Worm (Caenorhabditis elegans) whole organism, L4 larva: ENCODE data around the gene jhdm-1.

Experiments
- F26F4.8 ChIP-seq: fragments of 200-800 bp; sonication (Bioruptor generic); conservative IDR thresholded peaks from 2 replicates; pipeline ENCODE4 v1.3.6; 2022; ENCODE audit warnings: missing genetic modification characterization, missing compliant biosample characterization
- F37D6.2 ChIP-seq: sonication (generic microtip); optimal IDR thresholded peaks from 2 replicates; lab custom pipeline; 2016; ENCODE audit warnings: mild to moderate bottlenecking, missing genetic modification characterization, missing compliant biosample characterization
- T26A8.4 ChIP-seq: fragments of 200-800 bp; sonication (Bioruptor generic); IDR thresholded peaks from 2 replicates; pipeline ENCODE4 v1.3.6; 2022; ENCODE audit warnings: missing genetic modification characterization, missing compliant biosample characterization
- Y105C5A.15 ChIP-seq: fragments of 200-800 bp; sonication (Bioruptor generic); IDR thresholded peaks from 2 replicates; pipeline ENCODE4 v1.3.6; 2022; ENCODE audit warnings: missing genetic modification characterization, missing compliant biosample characterization
- aha-1 ChIP-seq: fragments of 150-350 bp; peaks from one replicate; lab custom pipeline; 2014; ENCODE audit warnings: missing biosample characterization, missing genetic modification characterization
- attf-4 ChIP-seq: sonication (generic microtip); optimal IDR thresholded peaks from 3 replicates; lab custom pipeline; 2017; ENCODE audit warnings: missing biosample characterization, missing genetic modification characterization
- ceh-20 ChIP-seq: fragments of 200-800 bp; sonication (Bioruptor generic); IDR thresholded peaks from 2 replicates; pipeline ENCODE4 v1.3.6; 2022; ENCODE audit warnings: missing genetic modification reagents, missing genetic modification characterization, missing compliant biosample characterization
- ceh-32 ChIP-seq: sonication (generic microtip); optimal IDR thresholded peaks from 2 replicates; lab custom pipeline; 2016; ENCODE audit warnings: mild to moderate bottlenecking, missing genetic modification characterization, missing compliant biosample characterization; ENCODE audit not compliant: poor library complexity
- ces-1 ChIP-seq: fragments of 150-350 bp; sonication (generic microtip); optimal IDR thresholded peaks from 4 replicates; lab custom pipeline; 2014; ENCODE audit warnings: missing biosample characterization, missing genetic modification reagents, missing genetic modification characterization
- cey-2 ChIP-seq: sonication (generic microtip); optimal IDR thresholded peaks from 3 replicates; lab custom pipeline; 2017; ENCODE audit warnings: missing genetic modification characterization, mild to moderate bottlenecking, missing compliant biosample characterization, antibody characterized with exemption, borderline replicate concordance; ENCODE audit not compliant: insufficient read depth
- daf-19 ChIP-seq: fragments of 200-800 bp; sonication (Bioruptor generic); conservative IDR thresholded peaks from 2 replicates; pipeline ENCODE4 v1.3.6; 2022; ENCODE audit warnings: missing genetic modification characterization, missing compliant biosample characterization
- dmd-9 ChIP-seq: fragments of 200-800 bp; sonication (Bioruptor generic); IDR thresholded peaks from 2 replicates; pipeline ENCODE4 v1.3.6; 2022; ENCODE audit warnings: missing genetic modification reagents, missing genetic modification characterization, missing compliant biosample characterization
- dpl-1 ChIP-seq: fragments of 150-350 bp; optimal IDR thresholded peaks from 2 replicates; lab custom pipeline; 2014; ENCODE audit warnings: missing biosample characterization, missing genetic modification reagents, missing genetic modification characterization
- dve-1 ChIP-seq: sonication (generic microtip); optimal IDR thresholded peaks from 2 replicates; lab custom pipeline; 2017; ENCODE audit warnings: antibody characterized with exemption, mild to moderate bottlenecking, missing genetic modification characterization, missing compliant biosample characterization; ENCODE audit not compliant: insufficient read depth
- hif-1 ChIP-seq, 2 experiments: sonication (generic microtip); optimal IDR thresholded peaks; 2 replicates each; lab custom pipeline; 2016 to 2017; ENCODE audit warnings: missing compliant biosample characterization in 2 of 2, missing genetic modification characterization in 2 of 2, missing genetic modification reagents in 2 of 2, missing genotype in 2 of 2, mild to moderate bottlenecking in 1 of 2
- jun-1 ChIP-seq: fragments of 150-350 bp; optimal IDR thresholded peaks from 2 replicates; lab custom pipeline; 2014; ENCODE audit warnings: missing biosample characterization, missing genetic modification reagents, missing genetic modification characterization
- lim-7 ChIP-seq: fragments of 200-800 bp; sonication (Bioruptor generic); IDR thresholded peaks from 2 replicates; pipeline ENCODE4 v1.3.6; 2022; ENCODE audit warnings: missing genetic modification characterization, missing compliant biosample characterization
- lin-1 ChIP-seq: fragments of 200-800 bp; sonication (Bioruptor generic); IDR thresholded peaks from 2 replicates; pipeline ENCODE4 v1.3.6; 2022; ENCODE audit warnings: missing genetic modification reagents, missing genetic modification characterization, missing compliant biosample characterization
- lin-13 ChIP-seq: fragments of 150-350 bp; optimal IDR thresholded peaks from 2 replicates; lab custom pipeline; 2014; ENCODE audit warnings: missing biosample characterization, missing genetic modification reagents, missing genetic modification characterization
- lin-15B ChIP-seq: fragments of 150-350 bp; sonication (generic microtip); optimal IDR thresholded peaks from 3 replicates; lab custom pipeline; 2014; ENCODE audit warnings: missing biosample characterization, missing genetic modification characterization
- lin-29 ChIP-seq: fragments of 200-800 bp; sonication (Bioruptor generic); IDR thresholded peaks from 2 replicates; pipeline ENCODE4 v1.3.6; 2022; ENCODE audit warnings: missing genetic modification reagents, missing genetic modification characterization, missing compliant biosample characterization
- lin-38 ChIP-seq: fragments of 200-800 bp; sonication (Bioruptor generic); IDR thresholded peaks from 2 replicates; pipeline ENCODE4 v1.3.6; 2022; ENCODE audit warnings: missing genetic modification reagents, missing genetic modification characterization, missing compliant biosample characterization
- lir-3 ChIP-seq: sonication (generic microtip); optimal IDR thresholded peaks from 2 replicates; lab custom pipeline; 2016; ENCODE audit warnings: mild to moderate bottlenecking, missing genetic modification characterization, missing compliant biosample characterization
- madf-5 ChIP-seq, 2 experiments: fragments of 200-800 bp; sonication (Bioruptor generic); IDR thresholded peaks; 2 replicates each; pipeline ENCODE4 v1.3.6; 2022; ENCODE audit warnings: missing compliant biosample characterization in 2 of 2, missing genetic modification characterization in 2 of 2
- mes-2 ChIP-seq: sonication (generic microtip); optimal IDR thresholded peaks from 2 replicates; lab custom pipeline; 2016; ENCODE audit warnings: missing genotype, mild to moderate bottlenecking, missing genetic modification characterization, missing compliant biosample characterization; ENCODE audit not compliant: poor library complexity, severe bottlenecking
- mxl-3 ChIP-seq: fragments of 200-800 bp; sonication (Bioruptor generic); optimal IDR thresholded peaks from 2 replicates; lab custom pipeline; 2018; ENCODE audit warnings: mild to moderate bottlenecking, missing genetic modification characterization, missing compliant biosample characterization
- nhr-11 ChIP-seq: fragments of 150-350 bp; optimal IDR thresholded peaks from 2 replicates; lab custom pipeline; 2014; ENCODE audit warnings: missing biosample characterization, missing genetic modification characterization
- nhr-111 ChIP-seq: fragments of 200-800 bp; sonication (Bioruptor generic); optimal IDR thresholded peaks from 2 replicates; lab custom pipeline; 2018; ENCODE audit warnings: mild to moderate bottlenecking, missing genetic modification characterization, missing compliant biosample characterization
- nhr-237 ChIP-seq: sonication (generic microtip); optimal IDR thresholded peaks from 2 replicates; lab custom pipeline; 2017; ENCODE audit warnings: missing biosample characterization, missing genetic modification characterization
- nhr-41 ChIP-seq: fragments of 200-800 bp; sonication (Bioruptor generic); IDR thresholded peaks from 2 replicates; pipeline ENCODE4 v1.3.6; 2022; ENCODE audit warnings: missing genetic modification reagents, missing genetic modification characterization, missing compliant biosample characterization
- nhr-42 ChIP-seq: fragments of 200-800 bp; sonication (Bioruptor generic); IDR thresholded peaks from 2 replicates; pipeline ENCODE4 v1.3.6; 2022; ENCODE audit warnings: missing genetic modification characterization, missing compliant biosample characterization
- nhr-76 ChIP-seq: fragments of 150-350 bp; optimal IDR thresholded peaks from 2 replicates; lab custom pipeline; 2014; ENCODE audit warnings: missing biosample characterization, missing genetic modification characterization
- pqm-1 ChIP-seq: sonication (generic microtip); optimal IDR thresholded peaks from 2 replicates; lab custom pipeline; 2017; ENCODE audit warnings: missing biosample characterization, missing genetic modification characterization
- rbr-2 ChIP-seq: sonication (generic microtip); optimal IDR thresholded peaks from 2 replicates; lab custom pipeline; 2016; ENCODE audit warnings: missing genotype, missing genetic modification characterization, missing compliant biosample characterization
- saeg-2 ChIP-seq: fragments of 200-800 bp; sonication (Bioruptor generic); IDR thresholded peaks from 2 replicates; pipeline ENCODE4 v1.3.6; 2022; ENCODE audit warnings: missing genetic modification reagents, missing genetic modification characterization, missing compliant biosample characterization
- snpc-4 ChIP-seq: fragments of 150-350 bp; optimal IDR thresholded peaks from 2 replicates; lab custom pipeline; 2014; ENCODE audit warnings: missing biosample characterization, missing genetic modification characterization
- spr-1 ChIP-seq: sonication (generic microtip); optimal IDR thresholded peaks from 2 replicates; lab custom pipeline; 2016; ENCODE audit warnings: mild to moderate bottlenecking, missing genetic modification characterization, missing compliant biosample characterization
- spr-3 ChIP-seq: fragments of 200-800 bp; sonication (Bioruptor generic); optimal IDR thresholded peaks from 2 replicates; lab custom pipeline; 2018; ENCODE audit warnings: mild to moderate bottlenecking, missing genetic modification characterization, missing compliant biosample characterization
- unc-130 ChIP-seq: sonication (generic microtip); optimal IDR thresholded peaks from 2 replicates; lab custom pipeline; 2016; ENCODE audit warnings: missing genetic modification reagents, missing genetic modification characterization, missing compliant biosample characterization
- unc-39 ChIP-seq: sonication (generic microtip); optimal IDR thresholded peaks from 2 replicates; lab custom pipeline; 2017; ENCODE audit warnings: missing biosample characterization, missing genetic modification characterization
- unc-62 ChIP-seq, 3 experiments: fragments of 150-350 bp in 1 of 3; sonication (generic microtip); optimal IDR thresholded peaks in 2 of 3; peaks in 1 of 3; 1 replicate in 1 of 3; 2 replicates in 2 of 3; lab custom pipeline; 2014 to 2017; ENCODE audit warnings: missing biosample characterization in 3 of 3, missing genetic modification characterization in 3 of 3, missing genetic modification reagents in 3 of 3, missing genotype in 1 of 3
- zfp-2 ChIP-seq: sonication (generic microtip); optimal IDR thresholded peaks from 2 replicates; lab custom pipeline; 2016; ENCODE audit warnings: mild to moderate bottlenecking, missing genetic modification characterization, missing compliant biosample characterization
- zfp-3 ChIP-seq: fragments of 200-800 bp; sonication (Bioruptor generic); conservative IDR thresholded peaks from 2 replicates; pipeline ENCODE4 v1.3.6; 2022; ENCODE audit warnings: missing genetic modification reagents, missing genetic modification characterization, missing compliant biosample characterization
- ztf-7 ChIP-seq: fragments of 150-350 bp; optimal IDR thresholded peaks from 2 replicates; lab custom pipeline; 2014; ENCODE audit warnings: missing biosample characterization, missing genetic modification characterization

Gene jhdm-1

ce11 chrIII:6431766-6432228 lies 22.5 kb upstream of the jhdm-1 start, which contains the start of the genes mrps-17 and txdc-9 (continued):
- TF ChIP-seq F37D6.2: peak; percentile 21
- TF ChIP-seq unc-130 (GFP tag; lab: Kevin White, UChicago): no peak
- no peak for TF ChIP-seq jun-1 (tag; lab: Kevin White, UChicago)
- TF ChIP-seq ces-1 (GFP tag; lab: Kevin White, UChicago): peak; percentile 63
- TF ChIP-seq unc-62 (GFP tag; optimal IDR thresholded peaks at IDR 0.05 in 1 of 2; lab: Kevin White, UChicago): no peak
- no peak for TF ChIP-seq unc-62 (tag; optimal IDR thresholded peaks at IDR 0.05; lab: Kevin White, UChicago)
- TF ChIP-seq hif-1 (tag; optimal IDR thresholded peaks at IDR 0.05; lab: Kevin White, UChicago): no peak
- no peak for TF ChIP-seq nhr-237 (tag; lab: Kevin White, UChicago)
- TF ChIP-seq dmd-9 (GFP tag; lab: Robert Waterston, UW): no peak
- TF ChIP-seq dve-1: peak; percentile 71
- TF ChIP-seq nhr-76: no peak
- no peak for TF ChIP-seq ceh-20 (GFP tag; lab: Robert Waterston, UW)
- no peak for TF ChIP-seq mxl-3 (GFP tag; lab: Kevin White, UChicago)
- no peak for TF ChIP-seq nhr-111 (GFP tag; lab: Kevin White, UChicago)
- TF ChIP-seq lin-29: no peak
- no peak for TF ChIP-seq attf-4 (tag; lab: Kevin White, UChicago)
- no peak for TF ChIP-seq pqm-1 (tag; lab: Kevin White, UChicago)
- TF ChIP-seq T26A8.4: no peak
- TF ChIP-seq snpc-4 (tag; lab: Kevin White, UChicago): no peak
- peak; percentile 93 for TF ChIP-seq lin-38 (GFP tag; lab: Robert Waterston, UW)
- no peak for TF ChIP-seq zfp-3 (GFP tag; lab: Robert Waterston, UW)
- TF ChIP-seq rbr-2 (tag; lab: Kevin White, UChicago): peak; percentile 73
- no peak for TF ChIP-seq cey-2 (tag; lab: Kevin White, UChicago)
- no peak for TF ChIP-seq madf-5 (GFP tag; IDR thresholded peaks at IDR 0.05; lab: Robert Waterston, UW)
- no peak for TF ChIP-seq Y105C5A.15 (GFP tag; lab: Robert Waterston, UW)
- TF ChIP-seq spr-3 (GFP tag; lab: Kevin White, UChicago): no peak
- no peak for TF ChIP-seq lin-1 (GFP tag; lab: Robert Waterston, UW)
- TF ChIP-seq dpl-1 (GFP tag; lab: Kevin White, UChicago): peak; percentile 75
- TF ChIP-seq lin-13 (GFP tag; lab: Kevin White, UChicago): peak; percentile 31
- TF ChIP-seq ztf-7 (tag; lab: Kevin White, UChicago): no peak
- TF ChIP-seq lim-7 (GFP tag; lab: Robert Waterston, UW): no peak
- TF ChIP-seq nhr-11 (tag; lab: Kevin White, UChicago): no peak
- no peak for TF ChIP-seq lin-15B (tag; lab: Kevin White, UChicago)
- TF ChIP-seq F26F4.8: no peak
- TF ChIP-seq spr-1 (tag; lab: Kevin White, UChicago): no peak
- TF ChIP-seq zfp-2: no peak
- no peak for TF ChIP-seq nhr-41 (GFP tag; lab: Robert Waterston, UW)
- no peak for TF ChIP-seq ceh-32 (tag; lab: Kevin White, UChicago)
- TF ChIP-seq nhr-42 (GFP tag; lab: Robert Waterston, UW): no peak
- no peak for TF ChIP-seq unc-39 (tag; lab: Kevin White, UChicago)
- TF ChIP-seq mes-2: peak; percentile 89
- no peak for TF ChIP-seq saeg-2 (GFP tag; lab: Robert Waterston, UW)
- TF ChIP-seq aha-1 (tag; lab: Kevin White, UChicago): peak; percentile 90
- no peak for TF ChIP-seq lir-3 (tag; lab: Kevin White, UChicago)
- TF ChIP-seq daf-19 (GFP tag; lab: Robert Waterston, UW): no peak
